Worm (Caenorhabditis elegans): Measurements from ENCODE around the gene R02F11.9.

Gene R02F11.9

ce11 chrV:4777388-4777986, 9.8 kb upstream of the R02F11.9 start, which contains the start of gene C18G1.1:
C18G1.1 (plus strand) TSS chrV:4777960.
- TF ChIP-seq unc-62 (GFP tag; optimal IDR thresholded peaks at IDR 0.05), result no peak
- peak; percentile 59 for TF ChIP-seq rnt-1 (tag; optimal IDR thresholded peaks at IDR 0.05)
- no peak for TF ChIP-seq ztf-11 (tag; optimal IDR thresholded peaks at IDR 0.05)
- peak; percentile 5 for TF ChIP-seq snu-23 (GFP tag; optimal IDR thresholded peaks at IDR 0.05)
- TF ChIP-seq C04F5.9 (tag; optimal IDR thresholded peaks at IDR 0.05), result no peak
- no peak for TF ChIP-seq jun-1 (tag; optimal IDR thresholded peaks at IDR 0.05)
- no peak for TF ChIP-seq lin-13 (GFP tag; optimal IDR thresholded peaks at IDR 0.05)
- TF ChIP-seq ceh-90 (tag; optimal IDR thresholded peaks at IDR 0.05), result no peak
- TF ChIP-seq F16B12.6 (tag; optimal IDR thresholded peaks at IDR 0.05), result no peak
- TF ChIP-seq isw-1 (GFP tag; IDR thresholded peaks at IDR 0.05), result no peak
- TF ChIP-seq lsy-2 (tag; optimal IDR thresholded peaks at IDR 0.05), result peak in 1 of 2 experiments; percentile 26
- TF ChIP-seq elt-3 (tag; optimal IDR thresholded peaks at IDR 0.05), result no peak
- no peak for TF ChIP-seq unc-86 (tag; optimal IDR thresholded peaks at IDR 0.05)
- no peak for TF ChIP-seq pag-3 (tag; optimal IDR thresholded peaks at IDR 0.05; ENCODE audit: borderline replicate concordance, insufficient read depth)
- TF ChIP-seq nhr-237 (tag; optimal IDR thresholded peaks at IDR 0.05), result no peak
- no peak for TF ChIP-seq lin-35 (GFP tag; optimal IDR thresholded peaks at IDR 0.05)
- peak; percentile 50 for TF ChIP-seq nhr-71 (tag; optimal IDR thresholded peaks at IDR 0.05)
- TF ChIP-seq grh-1 (GFP tag; IDR thresholded peaks at IDR 0.05), result no peak
- no peak for TF ChIP-seq snpc-4 (tag; optimal IDR thresholded peaks at IDR 0.05)
- TF ChIP-seq nhr-84 (tag; optimal IDR thresholded peaks at IDR 0.05), result no peak
- peak; percentile 27 for TF ChIP-seq unc-130 (tag; optimal IDR thresholded peaks at IDR 0.05)
- no peak for TF ChIP-seq dpl-1 (GFP tag; optimal IDR thresholded peaks at IDR 0.05)

ce11 chrV:4783313-4783712, 4.0 kb upstream of the R02F11.9 start, which contains the start of gene Y60C6A.1:
Y60C6A.1 (plus strand) TSS chrV:4783613.
- TF ChIP-seq dpl-1 (GFP tag; optimal IDR thresholded peaks at IDR 0.05), result no peak
- TF ChIP-seq mef-2 (tag; optimal IDR thresholded peaks at IDR 0.05), result no peak
- TF ChIP-seq ceh-8 (GFP tag; optimal IDR thresholded peaks at IDR 0.05), result no peak
- TF ChIP-seq pqm-1 (tag; optimal IDR thresholded peaks at IDR 0.05), result no peak
- TF ChIP-seq rnt-1 (tag; optimal IDR thresholded peaks at IDR 0.05), result no peak
- no peak for TF ChIP-seq nhr-19 (GFP tag; conservative IDR thresholded peaks at IDR 0.05)
- TF ChIP-seq sox-4 (tag; optimal IDR thresholded peaks at IDR 0.05), result no peak
- TF ChIP-seq zip-4 (GFP tag; optimal IDR thresholded peaks at IDR 0.05), result no peak
- TF ChIP-seq ceh-82 (tag; optimal IDR thresholded peaks at IDR 0.05), result no peak
- TF ChIP-seq fkh-8 (tag; optimal IDR thresholded peaks at IDR 0.05), result no peak
- no peak for TF ChIP-seq isw-1 (GFP tag; IDR thresholded peaks at IDR 0.05)
- no peak for TF ChIP-seq egl-27 (tag; optimal IDR thresholded peaks at IDR 0.05)
- TF ChIP-seq nhr-90 (tag; optimal IDR thresholded peaks at IDR 0.05; ENCODE audit: poor library complexity), result no peak

- TF ChIP-seq mef-2 (tag; optimal IDR thresholded peaks at IDR 0.05) (no peak), unc-98 (GFP tag; IDR thresholded peaks at IDR 0.05) (no peak), pqm-1 (tag; optimal IDR thresholded peaks at IDR 0.05) (no peak), fkh-4 (tag; optimal IDR thresholded peaks at IDR 0.05; ENCODE audit: borderline replicate concordance) (no peak), mab-9 (GFP tag; IDR thresholded peaks at IDR 0.05) (no peak)
These were observed 1.9 kb upstream of the R02F11.9 start, which contains the start of the genes Y60C6A.2 and Y60C6A.3 for ce11 chrV:4785333-4785852. Y60C6A.2 (minus strand) TSS chrV:4785433. Y60C6A.3 (plus strand) TSS chrV:4785802.

- TF ChIP-seq nhr-90 (tag; optimal IDR thresholded peaks at IDR 0.05; ENCODE audit: poor library complexity) (no peak), efl-1 (optimal IDR thresholded peaks at IDR 0.05) (no peak), efl-1 (GFP tag; optimal IDR thresholded peaks at IDR 0.05 in 1 of 2) (peak in 1 of 2 experiments; percentile 87), ceh-63 (GFP tag; optimal IDR thresholded peaks at IDR 0.05) (no peak), aha-1 (tag; optimal IDR thresholded peaks at IDR 0.05) (no peak)
These were observed 570 bp downstream of the R02F11.9 start for ce11 chrV:4787836-4788235.

All from whole organism, L1 larva.